Fruit fly (Drosophila melanogaster) whole organism, embryonic: ENCODE measurements around the gene ohgt.

Experiments
- CG10654 ChIP-seq: fragments of 200-800 bp; sonication (Bioruptor generic); optimal IDR thresholded peaks from 2 replicates; lab custom pipeline; 2016; ENCODE audit warnings: missing biosample characterization, missing genetic modification characterization
- CG10959 ChIP-seq: fragments of 200-800 bp; sonication (Bioruptor generic); IDR thresholded peaks from 2 replicates; pipeline ENCODE4 v1.3.6; 2022; ENCODE audit warnings: missing biosample characterization, missing genetic modification characterization
- CG13296 ChIP-seq: fragments of 200-800 bp; sonication (Bioruptor generic); optimal IDR thresholded peaks from 3 replicates; lab custom pipeline; 2018; ENCODE audit warnings: missing biosample characterization, mild to moderate bottlenecking, missing genetic modification characterization
- CG17568 ChIP-seq: fragments of 200-800 bp; sonication (Bioruptor generic); optimal IDR thresholded peaks from 2 replicates; lab custom pipeline; 2018; ENCODE audit warnings: missing biosample characterization, mild to moderate bottlenecking, missing genetic modification characterization, moderate library complexity
- CG30431 ChIP-seq: fragments of 200-800 bp; sonication (Bioruptor generic); optimal IDR thresholded peaks from 2 replicates; lab custom pipeline; 2017; ENCODE audit warnings: missing biosample characterization, missing genetic modification characterization
- NC2α ChIP-seq: fragments of 200-800 bp; sonication (Bioruptor generic); optimal IDR thresholded peaks from 2 replicates; lab custom pipeline; 2016; ENCODE audit warnings: missing biosample characterization, missing genetic modification characterization
- aop ChIP-seq: fragments of 200-800 bp; sonication (Bioruptor generic); IDR thresholded peaks from 2 replicates; pipeline ENCODE4 v1.3.6; 2022; ENCODE audit warnings: missing biosample characterization, missing genetic modification characterization
- exex ChIP-seq: fragments of 200-800 bp; sonication (Bioruptor generic); optimal IDR thresholded peaks from 4 replicates; lab custom pipeline; 2018; ENCODE audit warnings: missing biosample characterization, mild to moderate bottlenecking, missing genetic modification characterization, moderate library complexity
- tll ChIP-seq, 2 experiments: fragments of 200-800 bp in 1 of 2; fragments of >200 bp in 1 of 2; sonication (Bioruptor generic) in 1 of 2; optimal IDR thresholded peaks; 2 replicates each; lab custom pipeline; 2017 to 2019; ENCODE audit warnings: missing biosample characterization in 2 of 2, missing genetic modification characterization in 2 of 2, mild to moderate bottlenecking in 1 of 2, moderate library complexity in 1 of 2

DNA sequence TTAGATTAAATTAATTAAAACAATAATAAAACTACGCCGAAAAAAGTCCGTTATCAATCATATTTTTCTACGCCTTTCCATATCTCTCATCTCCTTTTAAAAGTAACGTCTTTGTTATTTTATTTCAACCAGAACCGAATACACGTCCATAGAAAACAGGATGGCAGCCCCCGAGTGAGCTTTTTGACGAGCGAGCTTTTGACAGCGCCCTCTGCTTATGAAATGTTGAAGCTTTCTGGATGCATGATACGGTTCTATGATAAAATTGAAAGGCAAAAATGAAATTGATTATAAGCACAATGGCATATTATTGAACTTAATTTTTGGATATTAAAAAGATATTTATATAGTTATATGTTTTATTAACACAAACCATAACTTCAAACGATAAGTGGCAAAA is 27.7 kb downstream of the ohgt start:
- TF ChIP-seq exex (tag; lab: Kevin White, UChicago) (no peak), CG30431 (GFP tag; lab: Kevin White, UChicago) (no peak), CG10654 (GFP tag; lab: Kevin White, UChicago) (no peak), CG10959 (GFP tag; lab: Robert Waterston, UW) (no peak), tll (GFP tag; optimal IDR thresholded peaks at IDR 0.05; lab: Kevin White, UChicago) (no peak), NC2α (GFP tag; lab: Kevin White, UChicago) (no peak), aop (no peak), CG13296 (GFP tag; lab: Kevin White, UChicago) (no peak), CG17568 (no peak)
